Fruit fly (Drosophila melanogaster) whole organism, embryonic: ENCODE results near the gene CG16985.

Source experiments
- Ada2b ChIP-seq: fragments of 200-800 bp; sonication (Bioruptor generic); IDR thresholded peaks from 2 replicates; pipeline ENCODE4 v1.3.6; 2022; ENCODE audit warnings: missing biosample characterization, missing genetic modification characterization
- Aef1 ChIP-seq: fragments of 200-800 bp; sonication (Bioruptor generic); IDR thresholded peaks from 3 replicates; pipeline ENCODE4 v1.3.6; 2022; ENCODE audit warnings: missing biosample characterization, missing genetic modification characterization
- Atf3 ChIP-seq: fragments of 200-800 bp; sonication (Bioruptor generic); optimal IDR thresholded peaks from 3 replicates; lab custom pipeline; 2016; ENCODE audit warnings: missing biosample characterization, missing genetic modification characterization
- Blimp-1 ChIP-seq: fragments of 200-800 bp; sonication (Bioruptor generic); optimal IDR thresholded peaks from 3 replicates; lab custom pipeline; 2018; ENCODE audit warnings: missing biosample characterization, missing genetic modification characterization, mild to moderate bottlenecking, moderate library complexity, missing genetic modification reagents
- CG10321 ChIP-seq: fragments of 200-800 bp; sonication (Bioruptor generic); IDR thresholded peaks from 2 replicates; pipeline ENCODE4 v1.3.6; 2022; ENCODE audit warnings: missing biosample characterization, missing genetic modification characterization
- CG10565 ChIP-seq: fragments of 200-800 bp; sonication (Bioruptor generic); optimal IDR thresholded peaks from 3 replicates; lab custom pipeline; 2016; ENCODE audit warnings: missing biosample characterization, mild to moderate bottlenecking, missing genetic modification characterization
- CG10979 ChIP-seq: fragments of 200-800 bp; sonication (Bioruptor generic); optimal IDR thresholded peaks from 2 replicates; lab custom pipeline; 2018; ENCODE audit warnings: missing biosample characterization, mild to moderate bottlenecking, missing genetic modification characterization, moderate library complexity
- CG11247 ChIP-seq: fragments of 200-800 bp; sonication (Bioruptor generic); IDR thresholded peaks from 2 replicates; pipeline ENCODE4 v1.3.6; 2022; ENCODE audit warnings: missing biosample characterization, missing genetic modification characterization
- CG12104 ChIP-seq: fragments of 200-800 bp; sonication (Bioruptor generic); optimal IDR thresholded peaks from 3 replicates; lab custom pipeline; 2016; ENCODE audit warnings: missing biosample characterization, missing genetic modification characterization
- CG12236 ChIP-seq: fragments of 200-800 bp; sonication (Bioruptor generic); optimal IDR thresholded peaks from 2 replicates; lab custom pipeline; 2016; ENCODE audit warnings: missing biosample characterization, missing genetic modification characterization
- CG14965 ChIP-seq: fragments of 200-800 bp; sonication (Bioruptor generic); optimal IDR thresholded peaks from 2 replicates; lab custom pipeline; 2016; ENCODE audit warnings: missing biosample characterization, missing genetic modification characterization, borderline replicate concordance
- CG15514 ChIP-seq: fragments of 200-800 bp; sonication (Bioruptor generic); optimal IDR thresholded peaks from 3 replicates; lab custom pipeline; 2017; ENCODE audit warnings: missing biosample characterization, missing genetic modification characterization, mild to moderate bottlenecking, moderate library complexity, missing genetic modification reagents
- CG1603 ChIP-seq: fragments of 200-800 bp; sonication (Bioruptor generic); optimal IDR thresholded peaks from 2 replicates; lab custom pipeline; 2019; ENCODE audit warnings: missing biosample characterization, mild to moderate bottlenecking, missing genetic modification characterization, moderate library complexity
- CG18262 ChIP-seq: fragments of 200-800 bp; optimal IDR thresholded peaks from 3 replicates; lab custom pipeline; 2019; ENCODE audit warnings: missing biosample characterization, mild to moderate bottlenecking, missing genetic modification characterization, moderate library complexity
- CG1832 ChIP-seq: fragments of 200-800 bp; sonication (Bioruptor generic); optimal IDR thresholded peaks from 2 replicates; lab custom pipeline; 2017; ENCODE audit warnings: missing biosample characterization, mild to moderate bottlenecking, missing genetic modification characterization, inconsistent platforms
- CG3065 ChIP-seq: fragments of 200-800 bp; sonication (Bioruptor generic); optimal IDR thresholded peaks from 2 replicates; lab custom pipeline; 2016; ENCODE audit warnings: missing biosample characterization, missing genetic modification characterization
- CG33213 ChIP-seq: fragments of 200-800 bp; sonication (Bioruptor generic); optimal IDR thresholded peaks from 3 replicates; lab custom pipeline; 2016; ENCODE audit warnings: missing biosample characterization, missing genetic modification characterization
- CG5953 ChIP-seq: fragments of 200-800 bp; sonication (Bioruptor generic); IDR thresholded peaks from 2 replicates; pipeline ENCODE4 v1.3.6; 2022; ENCODE audit warnings: missing biosample characterization, missing genetic modification characterization
- CG7745 ChIP-seq: fragments of 200-800 bp; sonication (Bioruptor generic); optimal IDR thresholded peaks from 2 replicates; lab custom pipeline; 2018; ENCODE audit warnings: missing biosample characterization, mild to moderate bottlenecking, missing genetic modification characterization, moderate library complexity
- CG9797 ChIP-seq: fragments of 200-800 bp; sonication (Bioruptor generic); optimal IDR thresholded peaks from 3 replicates; lab custom pipeline; 2018; ENCODE audit warnings: missing biosample characterization, mild to moderate bottlenecking, missing genetic modification characterization
- Camta ChIP-seq: fragments of 200-800 bp; sonication (Bioruptor generic); optimal IDR thresholded peaks from 2 replicates; lab custom pipeline; 2016; ENCODE audit warnings: missing biosample characterization, missing genetic modification characterization
- D19B ChIP-seq: fragments of 200-800 bp; sonication (Bioruptor generic); optimal IDR thresholded peaks from 2 replicates; lab custom pipeline; 2017; ENCODE audit warnings: missing biosample characterization, mild to moderate bottlenecking, missing genetic modification characterization
- Dip3 ChIP-seq: fragments of 200-800 bp; sonication (Bioruptor generic); optimal IDR thresholded peaks from 3 replicates; lab custom pipeline; 2016; ENCODE audit warnings: missing biosample characterization, missing genetic modification characterization
- Dll ChIP-seq: fragments of 200-800 bp; sonication (Bioruptor generic); IDR thresholded peaks from 4 replicates; pipeline ENCODE4 v1.3.6; 2022; ENCODE audit warnings: missing biosample characterization, missing genetic modification characterization; ENCODE audit not compliant: partially characterized antibody
- Dp ChIP-seq: fragments of 200-800 bp; sonication (Bioruptor generic); optimal IDR thresholded peaks from 2 replicates; lab custom pipeline; 2018; ENCODE audit warnings: missing biosample characterization, mild to moderate bottlenecking, missing genetic modification characterization, moderate library complexity
- Gsc ChIP-seq: fragments of 200-800 bp; sonication (Bioruptor generic); IDR thresholded peaks from 2 replicates; pipeline ENCODE4 v1.3.6; 2022; ENCODE audit warnings: missing biosample characterization, missing genetic modification characterization
- H15 ChIP-seq: fragments of 200-800 bp; sonication (Bioruptor generic); IDR thresholded peaks from 3 replicates; pipeline ENCODE4 v1.3.6; 2022; ENCODE audit warnings: missing biosample characterization, missing genetic modification characterization
- Hsf ChIP-seq: fragments of 200-800 bp; sonication (Bioruptor generic); optimal IDR thresholded peaks from 3 replicates; lab custom pipeline; 2016; ENCODE audit warnings: missing biosample characterization, missing genetic modification characterization
- PHDP ChIP-seq: fragments of 200-800 bp; sonication (Bioruptor generic); optimal IDR thresholded peaks from 3 replicates; lab custom pipeline; 2018; ENCODE audit warnings: missing biosample characterization, mild to moderate bottlenecking, missing genetic modification characterization, moderate library complexity
- Ssrp ChIP-seq: fragments of 200-800 bp; sonication (Bioruptor generic); optimal IDR thresholded peaks from 2 replicates; lab custom pipeline; 2018; ENCODE audit warnings: missing biosample characterization, mild to moderate bottlenecking, missing genetic modification characterization, moderate library complexity
- TFAM ChIP-seq: fragments of 200-800 bp; sonication (Bioruptor generic); optimal IDR thresholded peaks from 2 replicates; lab custom pipeline; 2017; ENCODE audit warnings: missing biosample characterization, missing genetic modification characterization, inconsistent platforms
- Taf1 ChIP-seq: fragments of 200-800 bp; sonication (Bioruptor generic); IDR thresholded peaks from 2 replicates; pipeline ENCODE4 v1.3.6; 2022; ENCODE audit warnings: missing biosample characterization, missing genetic modification characterization
- ab ChIP-seq: fragments of 200-800 bp; sonication (Bioruptor generic); optimal IDR thresholded peaks from 2 replicates; lab custom pipeline; 2016; ENCODE audit warnings: missing biosample characterization, missing genetic modification characterization
- ara ChIP-seq: fragments of 200-800 bp; sonication (Bioruptor generic); IDR thresholded peaks from 2 replicates; pipeline ENCODE4 v1.3.6; 2022; ENCODE audit warnings: missing biosample characterization, missing genetic modification characterization
- ase ChIP-seq: fragments of 200-800 bp; sonication (Bioruptor generic); IDR thresholded peaks from 3 replicates; pipeline ENCODE4 v1.3.6; 2022; ENCODE audit warnings: missing biosample characterization, missing genetic modification characterization
- crc ChIP-seq: fragments of 200-800 bp; sonication (Bioruptor generic); optimal IDR thresholded peaks from 2 replicates; lab custom pipeline; 2016; ENCODE audit warnings: missing biosample characterization, missing genetic modification characterization
- crp ChIP-seq, 2 experiments: fragments of 200-800 bp; sonication (Bioruptor generic); optimal IDR thresholded peaks; 2 replicates in 1 of 2; 3 replicates in 1 of 2; lab custom pipeline; 2017; ENCODE audit warnings: missing biosample characterization in 2 of 2, missing genetic modification characterization in 2 of 2, mild to moderate bottlenecking in 1 of 2, moderate library complexity in 1 of 2
- dmrt99B ChIP-seq: fragments of 200-800 bp; sonication (Bioruptor generic); optimal IDR thresholded peaks from 2 replicates; lab custom pipeline; 2018; ENCODE audit warnings: missing biosample characterization, mild to moderate bottlenecking, missing genetic modification characterization, moderate library complexity
- ems ChIP-seq: fragments of 200-800 bp; sonication (Bioruptor generic); optimal IDR thresholded peaks from 3 replicates; lab custom pipeline; 2016; ENCODE audit warnings: missing biosample characterization, missing genetic modification characterization
- exex ChIP-seq: fragments of 200-800 bp; sonication (Bioruptor generic); optimal IDR thresholded peaks from 4 replicates; lab custom pipeline; 2018; ENCODE audit warnings: missing biosample characterization, mild to moderate bottlenecking, missing genetic modification characterization, moderate library complexity
- pb ChIP-seq: fragments of 200-800 bp; sonication (Bioruptor generic); optimal IDR thresholded peaks from 3 replicates; lab custom pipeline; 2016; ENCODE audit warnings: missing biosample characterization, missing genetic modification characterization
- pho ChIP-seq: fragments of 200-800 bp; sonication (Bioruptor generic); optimal IDR thresholded peaks from 2 replicates; lab custom pipeline; 2016; ENCODE audit warnings: missing biosample characterization, missing genetic modification characterization
- pum ChIP-seq: fragments of 200-800 bp; sonication (Bioruptor generic); optimal IDR thresholded peaks from 2 replicates; lab custom pipeline; 2016; ENCODE audit warnings: missing biosample characterization, missing genetic modification characterization
- scrt ChIP-seq: fragments of 200-800 bp; sonication (Bioruptor generic); optimal IDR thresholded peaks from 2 replicates; lab custom pipeline; 2018; ENCODE audit warnings: missing biosample characterization, mild to moderate bottlenecking, missing genetic modification characterization, moderate library complexity
- sisA ChIP-seq: fragments of 200-800 bp; sonication (Bioruptor generic); IDR thresholded peaks from 2 replicates; pipeline ENCODE4 v1.3.6; 2022; ENCODE audit warnings: missing biosample characterization, missing genetic modification characterization
- slbo ChIP-seq: fragments of 200-800 bp; sonication (Bioruptor generic); IDR thresholded peaks from 2 replicates; pipeline ENCODE4 v1.3.6; 2022; ENCODE audit warnings: missing biosample characterization, missing genetic modification characterization
- tup ChIP-seq: fragments of 200-800 bp; sonication (Bioruptor generic); optimal IDR thresholded peaks from 2 replicates; lab custom pipeline; 2016; ENCODE audit warnings: missing biosample characterization, mild to moderate bottlenecking, missing genetic modification characterization, moderate library complexity
- z ChIP-seq: fragments of 200-800 bp; sonication (Bioruptor generic); IDR thresholded peaks from 3 replicates; pipeline ENCODE4 v1.3.6; 2022; ENCODE audit warnings: missing biosample characterization, missing genetic modification characterization

The CG16985 gene

dm6 chr3L:2634929-2635799 lies 36.1 kb downstream of the CG16985 start (continued):
- TF ChIP-seq crp (GFP tag; optimal IDR thresholded peaks at IDR 0.05; lab: Kevin White, UChicago) (peak in 1 of 2 experiments; percentile 74), Dip3 (GFP tag; lab: Kevin White, UChicago) (peak; percentile 70), CG12236 (peak; percentile 78), CG14965 (GFP tag; lab: Kevin White, UChicago) (peak; percentile 22), Dll (GFP tag; lab: Robert Waterston, UW) (peak; percentile 72; the same call in 2 of the 4 replicates), CG12104 (GFP tag; lab: Kevin White, UChicago) (peak; percentile 91), CG15514 (peak; percentile 90), CG1603 (tag; lab: Kevin White, UChicago) (peak; percentile 88), ara (GFP tag; lab: Robert Waterston, UW) (peak; percentile 75), CG3065 (GFP tag; lab: Kevin White, UChicago) (peak; percentile 58), CG11247 (GFP tag; lab: Robert Waterston, UW) (peak; percentile 82), Dp (peak; percentile 68), exex (tag; lab: Kevin White, UChicago) (peak; percentile 30), Ssrp (tag; lab: Kevin White, UChicago) (peak; percentile 15), ase (GFP tag; lab: Robert Waterston, UW) (peak; percentile 72), CG10321 (GFP tag; lab: Robert Waterston, UW) (peak; percentile 72), sisA (GFP tag; lab: Robert Waterston, UW) (no peak), Camta (peak; percentile 78), CG5953 (peak; percentile 63; the same call in 1 of the 2 replicates), TFAM (GFP tag; lab: Kevin White, UChicago) (peak; percentile 47), ab (peak; percentile 30), PHDP (peak; percentile 83), CG10979 (tag; lab: Kevin White, UChicago) (peak; percentile 67), Gsc (GFP tag; lab: Robert Waterston, UW) (no peak), ems (GFP tag; lab: Kevin White, UChicago) (peak; percentile 74), D19B (GFP tag; lab: Kevin White, UChicago) (peak; percentile 50), Hsf (GFP tag; lab: Kevin White, UChicago) (peak; percentile 83), slbo (GFP tag; lab: Robert Waterston, UW) (peak; percentile 74), H15 (GFP tag; lab: Robert Waterston, UW) (peak; percentile 66; the same call in 2 of the 3 replicates), CG9797 (GFP tag; lab: Kevin White, UChicago) (peak; percentile 54), z (no peak), pum (GFP tag; lab: Kevin White, UChicago) (peak; percentile 47), Ada2b (GFP tag; lab: Robert Waterston, UW) (peak; percentile 53), pho (peak; percentile 82), Aef1 (GFP tag; lab: Robert Waterston, UW) (0 out of 3 replicates have a peak, but pooled peaks have one; percentile 9), CG33213 (peak; percentile 88), pb (GFP tag; lab: Kevin White, UChicago) (peak; percentile 84), CG18262 (tag; lab: Kevin White, UChicago) (peak; percentile 56), CG10565 (GFP tag; lab: Kevin White, UChicago) (no peak), Taf1 (GFP tag; lab: Robert Waterston, UW) (no peak; the same call in 1 of the 2 replicates), scrt (GFP tag; lab: Kevin White, UChicago) (peak; percentile 81), crc (GFP tag; lab: Kevin White, UChicago) (peak; percentile 67), dmrt99B (tag; lab: Kevin White, UChicago) (peak; percentile 66), CG1832 (GFP tag; lab: Kevin White, UChicago) (peak; percentile 42), Atf3 (peak; percentile 59), Blimp-1 (GFP tag; lab: Kevin White, UChicago) (peak; percentile 49), CG7745 (tag; lab: Kevin White, UChicago) (no peak), tup (peak; percentile 42)
